Worm (Caenorhabditis elegans): ENCODE data around the gene K10G6.9.

DNA sequence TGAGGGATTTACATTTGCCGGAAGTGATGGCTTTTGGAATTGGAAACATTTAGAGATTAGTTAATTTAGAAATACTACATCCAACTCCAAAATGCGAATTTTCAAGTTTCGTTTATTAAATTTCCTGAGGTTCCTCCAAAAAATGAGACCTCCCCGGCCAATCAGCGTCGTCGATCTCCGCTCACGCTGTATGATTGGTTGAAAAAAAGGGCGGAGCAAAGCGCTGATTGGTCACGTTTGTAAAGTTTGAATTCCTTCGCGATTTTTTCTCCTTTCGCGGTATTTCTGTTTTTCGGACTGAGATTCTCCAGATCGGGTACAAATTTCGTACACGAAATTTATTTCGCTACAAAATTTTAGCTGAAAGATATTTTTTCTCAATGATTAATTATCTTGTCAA lies 24.7 kb upstream of the K10G6.9 start:
- TF ChIP-seq pqm-1 (tag; optimal IDR thresholded peaks at IDR 0.05) (no peak), che-1 (tag; optimal IDR thresholded peaks at IDR 0.05) (no peak), ceh-24 (tag; optimal IDR thresholded peaks at IDR 0.05) (no peak)
